Worm (Caenorhabditis elegans) whole organism, midembryonic: ENCODE measurements around the gene srd-54.

Experiments
- T22C8.4 ChIP-seq: fragments of 200-800 bp; sonication (Bioruptor generic); IDR thresholded peaks from 2 replicates; pipeline ENCODE4 v1.3.6; 2022; ENCODE audit warnings: missing genetic modification characterization, missing compliant biosample characterization
- cog-1 ChIP-seq: sonication (generic microtip); optimal IDR thresholded peaks from 2 replicates; lab custom pipeline; 2016; ENCODE audit warnings: missing genetic modification characterization, missing compliant biosample characterization
- flt-1 ChIP-seq: fragments of 200-800 bp; sonication (Bioruptor generic); IDR thresholded peaks from 2 replicates; pipeline ENCODE4 v1.3.6; 2022; ENCODE audit warnings: missing genetic modification characterization, missing compliant biosample characterization
- klf-2 ChIP-seq: fragments of 200-800 bp; sonication (Bioruptor generic); conservative IDR thresholded peaks from 2 replicates; pipeline ENCODE4 v1.3.6; 2022; ENCODE audit warnings: missing genetic modification reagents, missing genetic modification characterization, missing compliant biosample characterization
- med-1 ChIP-seq: sonication (generic microtip); optimal IDR thresholded peaks from 2 replicates; lab custom pipeline; 2017; ENCODE audit warnings: missing genetic modification characterization, mild to moderate bottlenecking, missing compliant biosample characterization, antibody characterized with exemption, missing genetic modification reagents; ENCODE audit not compliant: insufficient read depth
- ref-1 ChIP-seq: fragments of 200-800 bp; sonication (Bioruptor generic); conservative IDR thresholded peaks from 2 replicates; pipeline ENCODE4 v1.3.6; 2022; ENCODE audit warnings: missing genetic modification reagents, missing genetic modification characterization, missing compliant biosample characterization
- tab-1 ChIP-seq: fragments of 200-800 bp; sonication (Bioruptor generic); IDR thresholded peaks from 2 replicates; pipeline ENCODE4 v1.3.6; 2022; ENCODE audit warnings: missing genetic modification characterization, missing compliant biosample characterization
- ztf-23 ChIP-seq: fragments of 200-800 bp; sonication (Bioruptor generic); IDR thresholded peaks from 2 replicates; pipeline ENCODE4 v1.3.6; 2022; ENCODE audit warnings: missing genetic modification reagents, missing genetic modification characterization, missing compliant biosample characterization
- ztf-29 ChIP-seq: fragments of 200-800 bp; sonication (Bioruptor generic); IDR thresholded peaks from 2 replicates; pipeline ENCODE4 v1.3.6; 2022; ENCODE audit warnings: missing genetic modification reagents, missing genetic modification characterization, missing compliant biosample characterization

Gene srd-54

DNA sequence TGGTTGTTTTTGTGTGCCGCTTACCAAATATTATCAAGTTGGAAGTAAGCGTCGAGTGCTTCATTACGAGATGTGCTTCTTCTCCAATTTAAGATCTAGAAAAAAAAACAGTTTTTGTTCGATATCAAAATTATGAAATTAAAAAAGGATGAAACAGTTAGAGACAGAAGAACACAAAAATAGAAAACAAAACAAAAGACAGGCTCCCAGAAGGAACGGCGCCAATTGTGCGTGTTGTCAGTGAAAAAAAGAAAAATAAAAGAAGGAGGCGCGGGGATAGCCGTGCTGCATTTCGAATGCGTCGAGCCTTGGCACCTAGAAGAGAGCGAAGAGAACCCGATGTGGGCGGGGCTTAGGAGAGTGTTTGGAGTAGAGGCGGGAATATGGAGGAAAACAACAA, 33.1 kb downstream of the srd-54 start, which contains the start of gene sro-1:
sro-1 (minus strand) TSS at position 101 of the 400 bp plus-strand sequence.
- TF ChIP-seq klf-2 (GFP tag; lab: Robert Waterston, UW) (no peak), med-1 (GFP tag; lab: Kevin White, UChicago) (no peak), ztf-23 (GFP tag; lab: Robert Waterston, UW) (no peak), tab-1 (GFP tag; lab: Robert Waterston, UW) (no peak), cog-1 (no peak), ztf-29 (GFP tag; lab: Robert Waterston, UW) (no peak), T22C8.4 (GFP tag; lab: Robert Waterston, UW) (no peak), flt-1 (GFP tag; lab: Robert Waterston, UW) (no peak), ref-1 (no peak)

DNA sequence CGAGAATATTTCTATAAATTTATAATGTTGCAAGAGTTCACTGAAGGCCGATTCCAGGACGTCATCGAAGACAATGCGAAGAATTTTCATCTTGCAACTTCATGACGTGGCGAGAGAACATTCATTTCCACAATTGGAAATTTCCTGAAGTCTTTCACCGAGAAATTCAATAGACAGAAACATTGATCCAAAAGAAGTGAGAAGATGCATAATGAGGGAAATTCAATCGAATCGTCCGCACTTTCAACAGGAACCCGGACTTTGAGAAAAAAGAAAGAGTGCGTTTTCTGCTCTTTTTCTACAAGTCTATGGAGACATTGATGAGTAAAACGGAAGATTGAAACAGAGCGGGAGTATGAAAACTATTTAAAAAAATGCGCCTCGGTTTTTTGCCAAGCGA, 36.9 kb downstream of the srd-54 start:
- TF ChIP-seq cog-1 (no peak), ztf-23 (GFP tag; lab: Robert Waterston, UW) (no peak), ref-1 (no peak), flt-1 (GFP tag; lab: Robert Waterston, UW) (no peak), ztf-29 (GFP tag; lab: Robert Waterston, UW) (no peak), klf-2 (GFP tag; lab: Robert Waterston, UW) (no peak), T22C8.4 (GFP tag; lab: Robert Waterston, UW) (no peak), med-1 (GFP tag; lab: Kevin White, UChicago) (no peak), tab-1 (GFP tag; lab: Robert Waterston, UW) (no peak)

DNA sequence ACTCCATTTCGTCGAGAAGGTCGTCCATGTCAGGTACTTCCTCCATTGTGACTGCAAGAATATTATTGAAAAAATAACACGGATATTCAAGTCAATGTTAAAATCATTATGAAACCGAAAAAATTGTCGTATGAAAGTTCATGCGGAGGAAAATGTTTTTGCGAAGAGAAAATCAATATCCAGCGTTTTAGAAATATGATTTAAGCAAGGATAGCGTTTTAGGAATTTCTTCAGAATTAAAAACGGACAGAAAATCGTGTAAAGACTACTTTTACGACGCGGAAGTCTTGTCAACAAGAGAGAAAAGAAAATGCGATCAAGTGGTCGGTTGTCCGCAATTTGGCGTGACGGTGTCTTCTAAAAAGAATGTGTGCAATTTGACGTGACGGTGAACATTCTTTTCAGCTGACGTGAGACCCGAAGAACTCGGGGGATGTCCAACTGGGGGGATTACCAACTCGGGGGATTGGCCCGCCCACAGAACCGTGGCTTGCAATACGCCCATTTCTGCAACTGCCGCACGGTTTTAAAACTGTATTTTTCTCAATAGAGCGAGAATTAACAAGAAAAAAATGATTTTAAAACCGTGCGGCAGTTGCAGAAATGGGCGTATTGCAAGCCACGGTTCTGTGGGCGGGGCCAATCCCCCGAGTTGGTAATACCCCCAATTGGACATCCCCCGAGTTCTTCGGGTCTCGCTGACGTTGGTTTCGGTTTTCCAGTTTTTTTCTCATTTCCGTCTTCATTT, 46.2 kb downstream of the srd-54 start, which contains the start of the genes aka-1 and ubc-6:
aka-1 (minus strand) TSS at position 51 of the 748 bp plus-strand sequence.
ubc-6 (plus strand) TSS at position 701 of the 748 bp plus-strand sequence.
- TF ChIP-seq klf-2 (GFP tag; lab: Robert Waterston, UW) (peak; percentile 66), ztf-29 (GFP tag; lab: Robert Waterston, UW) (no peak; the same call in 1 of the 2 replicates), cog-1 (peak; percentile 45), tab-1 (GFP tag; lab: Robert Waterston, UW) (peak; percentile 78; the same call in 1 of the 2 replicates), ref-1 (0 out of 2 replicates have a peak, but pooled peaks have one; percentile 33), flt-1 (GFP tag; lab: Robert Waterston, UW) (peak; percentile 74), med-1 (GFP tag; lab: Kevin White, UChicago) (no peak), ztf-23 (GFP tag; lab: Robert Waterston, UW) (peak; percentile 80), T22C8.4 (GFP tag; lab: Robert Waterston, UW) (peak; percentile 64)

DNA sequence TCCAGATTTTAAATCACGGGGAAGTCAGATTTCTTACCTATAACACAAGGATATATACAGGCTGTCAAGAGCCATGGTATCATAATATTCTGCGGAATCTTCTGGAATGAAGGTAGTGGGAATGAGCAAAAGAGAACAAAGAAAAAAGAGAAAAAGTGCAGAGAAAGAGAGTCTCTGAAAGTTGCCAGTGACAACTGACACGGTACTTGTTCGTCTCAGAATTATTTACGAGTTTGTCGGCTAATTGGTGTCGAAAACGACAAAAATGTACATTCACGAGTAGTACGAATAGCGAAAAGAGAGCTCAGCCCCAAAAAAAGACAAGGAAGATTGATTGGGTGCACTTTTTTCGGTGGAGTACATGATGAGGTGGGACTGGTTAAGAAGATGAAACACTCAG, 50.6 kb downstream of the srd-54 start, which contains the start of gene cah-2:
cah-2 (minus strand) TSS at position 101 of the 400 bp plus-strand sequence.
- TF ChIP-seq klf-2 (GFP tag; lab: Robert Waterston, UW): no peak
- TF ChIP-seq ztf-23 (GFP tag; lab: Robert Waterston, UW): no peak
- no peak for TF ChIP-seq tab-1 (GFP tag; lab: Robert Waterston, UW)
- TF ChIP-seq flt-1 (GFP tag; lab: Robert Waterston, UW): no peak
- TF ChIP-seq ztf-29 (GFP tag; lab: Robert Waterston, UW): no peak
- TF ChIP-seq med-1 (GFP tag; lab: Kevin White, UChicago): no peak
- no peak for TF ChIP-seq ref-1
- TF ChIP-seq T22C8.4 (GFP tag; lab: Robert Waterston, UW): no peak
- no peak for TF ChIP-seq cog-1
